Worm (Caenorhabditis elegans) whole organism, late embryonic: Measurements from ENCODE around the gene sre-32.

Experiments used
- C08G9.2 ChIP-seq: sonication (generic microtip); optimal IDR thresholded peaks from 2 replicates; lab custom pipeline; 2016; ENCODE audit warnings: mild to moderate bottlenecking, missing genetic modification characterization, moderate library complexity, missing compliant biosample characterization
- K02D7.2 ChIP-seq: sonication (generic microtip); optimal IDR thresholded peaks from 2 replicates; lab custom pipeline; 2017; ENCODE audit warnings: mild to moderate bottlenecking, missing genetic modification characterization, missing compliant biosample characterization
- T23F11.4 ChIP-seq: fragments of 200-800 bp; sonication (Bioruptor generic); optimal IDR thresholded peaks from 2 replicates; lab custom pipeline; 2018; ENCODE audit warnings: mild to moderate bottlenecking, missing genetic modification characterization, missing compliant biosample characterization
- Y22D7AL.16 ChIP-seq: sonication (generic microtip); optimal IDR thresholded peaks from 2 replicates; lab custom pipeline; 2016; ENCODE audit warnings: missing genetic modification characterization, missing compliant biosample characterization
- ceh-14 ChIP-seq: sonication (generic microtip); optimal IDR thresholded peaks from 2 replicates; lab custom pipeline; 2016; ENCODE audit warnings: missing genotype, missing genetic modification characterization, missing compliant biosample characterization
- ceh-18 ChIP-seq: sonication (generic microtip); optimal IDR thresholded peaks from 2 replicates; lab custom pipeline; 2016; ENCODE audit warnings: missing genetic modification characterization, missing compliant biosample characterization
- ceh-22 ChIP-seq: sonication (generic microtip); optimal IDR thresholded peaks from 2 replicates; lab custom pipeline; 2017; ENCODE audit warnings: missing biosample characterization, missing genetic modification characterization
- ceh-24 ChIP-seq: sonication (generic microtip); optimal IDR thresholded peaks from 2 replicates; lab custom pipeline; 2016; ENCODE audit warnings: mild to moderate bottlenecking, missing genetic modification characterization, missing compliant biosample characterization
- ceh-30 ChIP-seq: fragments of 150-350 bp; optimal IDR thresholded peaks from 2 replicates; lab custom pipeline; 2014; ENCODE audit warnings: missing biosample characterization, missing genetic modification characterization
- ceh-31 ChIP-seq: sonication (generic microtip); optimal IDR thresholded peaks from 2 replicates; lab custom pipeline; 2016; ENCODE audit warnings: missing genetic modification characterization, missing compliant biosample characterization
- ceh-34 ChIP-seq: sonication (generic microtip); optimal IDR thresholded peaks from 2 replicates; lab custom pipeline; 2016; ENCODE audit warnings: mild to moderate bottlenecking, missing genetic modification characterization, missing compliant biosample characterization
- ceh-6 ChIP-seq: fragments of 200-800 bp; sonication (Bioruptor generic); optimal IDR thresholded peaks from 2 replicates; lab custom pipeline; 2018; ENCODE audit warnings: mild to moderate bottlenecking, missing genetic modification characterization, missing compliant biosample characterization
- che-1 ChIP-seq: sonication (generic microtip); optimal IDR thresholded peaks from 2 replicates; lab custom pipeline; 2016; ENCODE audit warnings: mild to moderate bottlenecking, missing genetic modification characterization, missing compliant biosample characterization
- dve-1 ChIP-seq: sonication (generic microtip); optimal IDR thresholded peaks from 2 replicates; lab custom pipeline; 2017; ENCODE audit warnings: antibody characterized with exemption, mild to moderate bottlenecking, missing genetic modification characterization, missing compliant biosample characterization
- elt-2 ChIP-seq: sonication (generic microtip); optimal IDR thresholded peaks from 2 replicates; lab custom pipeline; 2016; ENCODE audit warnings: missing genetic modification reagents, missing genetic modification characterization, missing compliant biosample characterization
- elt-4 ChIP-seq: sonication (generic microtip); optimal IDR thresholded peaks from 2 replicates; lab custom pipeline; 2016; ENCODE audit warnings: missing genetic modification characterization, missing compliant biosample characterization
- ets-4 ChIP-seq: sonication (generic microtip); optimal IDR thresholded peaks from 2 replicates; lab custom pipeline; 2016; ENCODE audit warnings: missing genetic modification characterization, missing compliant biosample characterization
- eyg-1 ChIP-seq: sonication (generic microtip); optimal IDR thresholded peaks from 2 replicates; lab custom pipeline; 2016; ENCODE audit warnings: missing genotype, missing genetic modification characterization, missing compliant biosample characterization
- fax-1 ChIP-seq: sonication (generic microtip); optimal IDR thresholded peaks from 2 replicates; lab custom pipeline; 2016; ENCODE audit warnings: missing genotype, missing genetic modification characterization, missing compliant biosample characterization
- fkh-6 ChIP-seq: sonication (generic microtip); optimal IDR thresholded peaks from 2 replicates; lab custom pipeline; 2016; ENCODE audit warnings: missing genetic modification characterization, missing compliant biosample characterization
- gmeb-2 ChIP-seq: sonication (generic microtip); optimal IDR thresholded peaks from 2 replicates; lab custom pipeline; 2016; ENCODE audit warnings: missing genetic modification characterization, inconsistent platforms, missing compliant biosample characterization
- hlh-13 ChIP-seq: fragments of 200-800 bp; sonication (Bioruptor generic); optimal IDR thresholded peaks from 2 replicates; lab custom pipeline; 2018; ENCODE audit warnings: mild to moderate bottlenecking, missing genetic modification characterization, missing compliant biosample characterization
- hlh-15 ChIP-seq: sonication (generic microtip); optimal IDR thresholded peaks from 2 replicates; lab custom pipeline; 2016; ENCODE audit warnings: missing genetic modification characterization, missing compliant biosample characterization
- hlh-30 ChIP-seq: sonication (generic microtip); optimal IDR thresholded peaks from 2 replicates; lab custom pipeline; 2017; ENCODE audit warnings: antibody characterized with exemption, missing genetic modification characterization, missing compliant biosample characterization; ENCODE audit not compliant: insufficient read depth
- hlh-8 ChIP-seq: sonication (generic microtip); optimal IDR thresholded peaks from 2 replicates; lab custom pipeline; 2016; ENCODE audit warnings: missing genotype, missing genetic modification characterization, missing compliant biosample characterization
- lim-6 ChIP-seq: sonication (generic microtip); optimal IDR thresholded peaks from 2 replicates; lab custom pipeline; 2016; ENCODE audit warnings: missing genetic modification characterization, missing compliant biosample characterization
- lin-11 ChIP-seq: fragments of 200-800 bp; sonication (Bioruptor generic); optimal IDR thresholded peaks from 2 replicates; lab custom pipeline; 2018; ENCODE audit warnings: mild to moderate bottlenecking, missing genetic modification characterization, missing compliant biosample characterization
- madf-2 ChIP-seq: sonication (generic microtip); optimal IDR thresholded peaks from 2 replicates; lab custom pipeline; 2017; ENCODE audit warnings: missing genetic modification characterization, missing compliant biosample characterization
- mec-3 ChIP-seq: sonication (generic microtip); optimal IDR thresholded peaks from 2 replicates; lab custom pipeline; 2016; ENCODE audit warnings: borderline replicate concordance, missing genetic modification characterization, missing compliant biosample characterization
- pag-3 ChIP-seq: sonication (generic microtip); optimal IDR thresholded peaks from 2 replicates; lab custom pipeline; 2016; ENCODE audit warnings: missing compliant biosample characterization, missing genetic modification characterization, borderline replicate concordance
- pat-9 ChIP-seq: fragments of 200-800 bp; sonication (Bioruptor generic); optimal IDR thresholded peaks from 2 replicates; lab custom pipeline; 2018; ENCODE audit warnings: mild to moderate bottlenecking, missing genetic modification characterization, moderate library complexity, missing compliant biosample characterization
- pha-2 ChIP-seq: sonication (generic microtip); optimal IDR thresholded peaks from 2 replicates; lab custom pipeline; 2017; ENCODE audit warnings: mild to moderate bottlenecking, missing genetic modification characterization, missing compliant biosample characterization
- pqm-1 ChIP-seq: sonication (generic microtip); optimal IDR thresholded peaks from 2 replicates; lab custom pipeline; 2016; ENCODE audit warnings: missing genetic modification characterization, missing compliant biosample characterization
- pros-1 ChIP-seq: fragments of 150-350 bp; optimal IDR thresholded peaks from 2 replicates; lab custom pipeline; 2014; ENCODE audit warnings: missing biosample characterization, missing genetic modification reagents, missing genetic modification characterization
- ref-2 ChIP-seq: sonication (generic microtip); optimal IDR thresholded peaks from 2 replicates; lab custom pipeline; 2016; ENCODE audit warnings: missing genetic modification characterization, missing compliant biosample characterization
- rnt-1 ChIP-seq: sonication (generic microtip); optimal IDR thresholded peaks from 2 replicates; lab custom pipeline; 2016; ENCODE audit warnings: missing genetic modification characterization, missing compliant biosample characterization
- sox-4 ChIP-seq: sonication (generic microtip); optimal IDR thresholded peaks from 2 replicates; lab custom pipeline; 2017; ENCODE audit warnings: mild to moderate bottlenecking, missing genetic modification characterization, inconsistent platforms, missing compliant biosample characterization
- tbx-2 ChIP-seq: sonication (generic microtip); optimal IDR thresholded peaks from 2 replicates; lab custom pipeline; 2016; ENCODE audit warnings: missing genetic modification characterization, missing compliant biosample characterization
- ttx-3 ChIP-seq: sonication (generic microtip); optimal IDR thresholded peaks from 2 replicates; lab custom pipeline; 2016; ENCODE audit warnings: missing genetic modification reagents, missing genetic modification characterization, missing compliant biosample characterization
- unc-42 ChIP-seq: sonication (generic microtip); optimal IDR thresholded peaks from 2 replicates; lab custom pipeline; 2016; ENCODE audit warnings: missing genotype, missing genetic modification characterization, missing compliant biosample characterization
- unc-86 ChIP-seq: sonication (generic microtip); optimal IDR thresholded peaks from 2 replicates; lab custom pipeline; 2016; ENCODE audit warnings: missing genetic modification characterization, missing compliant biosample characterization
- ztf-16 ChIP-seq: sonication (generic microtip); optimal IDR thresholded peaks from 2 replicates; lab custom pipeline; 2017; ENCODE audit warnings: missing genetic modification characterization, missing compliant biosample characterization

sre-32 gene

DNA sequence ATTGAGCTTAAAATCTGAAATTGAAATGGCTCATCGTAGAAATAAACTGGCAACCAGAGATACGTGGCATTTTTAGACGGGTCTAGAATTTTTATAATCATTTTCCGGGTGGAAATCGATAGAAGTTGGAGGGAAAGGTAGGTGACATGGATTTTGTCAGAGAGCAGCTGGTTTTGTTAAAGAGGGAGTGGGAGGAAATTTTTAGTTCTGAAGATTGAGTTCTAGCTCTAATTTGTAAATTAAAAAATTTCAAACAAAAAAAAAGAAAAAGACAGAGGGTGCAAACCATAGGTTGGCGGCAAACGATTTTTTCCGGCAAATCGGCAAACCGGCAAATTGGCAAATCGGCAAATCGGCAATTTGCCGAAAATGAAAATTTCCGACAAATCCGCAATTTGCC, at the start of gene sre-32:
Gene sre-32 (minus strand): TSS at position 101 of the 400 bp plus-strand sequence.
- TF ChIP-seq madf-2 (tag; lab: Kevin White, UChicago) (no peak), ref-2 (tag; lab: Kevin White, UChicago) (no peak), mec-3 (tag; lab: Kevin White, UChicago) (no peak), T23F11.4 (no peak), eyg-1 (no peak), gmeb-2 (tag; lab: Kevin White, UChicago) (no peak), pat-9 (no peak), elt-2 (no peak), fax-1 (tag; lab: Kevin White, UChicago) (no peak), dve-1 (tag; lab: Kevin White, UChicago) (no peak), elt-4 (tag; lab: Kevin White, UChicago) (no peak), ttx-3 (tag; lab: Kevin White, UChicago) (no peak), Y22D7AL.16 (tag; lab: Kevin White, UChicago) (no peak)
- TF ChIP-seq, all 69 proteins: peak for 0

DNA sequence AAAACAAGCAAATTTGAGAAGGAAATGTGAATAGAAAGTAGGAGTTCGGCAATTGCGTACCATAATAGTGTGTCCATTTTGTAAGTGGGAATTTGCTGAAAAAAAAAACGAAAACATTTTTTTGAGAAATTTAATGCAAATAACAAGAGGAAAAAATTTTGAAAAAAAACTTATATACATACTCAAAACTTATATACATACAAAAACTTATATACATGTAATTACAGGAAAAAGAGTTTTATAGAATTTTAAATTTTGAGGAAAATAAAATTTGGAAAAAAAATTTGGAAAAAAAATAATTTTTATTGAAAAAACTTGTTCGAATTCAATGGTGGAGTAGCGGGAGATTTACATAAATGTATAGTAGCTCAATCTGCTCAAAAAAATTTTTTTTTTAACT, 46.3 kb upstream of the sre-32 start, which contains the start of gene ador-1:
Gene ador-1 (minus strand): TSS at position 101 of the 400 bp plus-strand sequence.
- TF ChIP-seq ceh-18 (tag; lab: Kevin White, UChicago) = no peak
- TF ChIP-seq, all 69 proteins: peak for 0

DNA sequence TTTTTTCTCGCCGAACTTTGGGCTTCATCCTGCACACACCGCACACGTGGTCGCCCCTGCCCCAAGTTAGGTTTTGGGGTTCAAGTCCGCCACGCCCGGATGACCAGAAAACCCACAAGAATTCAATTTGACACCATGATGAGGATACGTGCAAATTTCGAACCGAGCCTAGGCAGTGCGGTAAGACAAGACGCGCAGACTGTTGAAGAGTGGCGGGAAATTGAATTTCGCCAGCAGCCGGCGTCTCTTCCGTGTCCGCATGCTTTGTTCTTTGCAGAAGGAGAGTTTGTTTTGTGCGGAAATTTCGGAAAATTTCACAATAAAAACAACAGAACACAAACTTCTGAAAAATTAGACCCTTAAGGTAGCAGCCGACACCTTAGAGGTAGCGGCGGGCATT, 43.4 kb upstream of the sre-32 start:
- TF ChIP-seq unc-42 (peak; percentile 92), ceh-31 (tag; lab: Kevin White, UChicago) (no peak), ceh-30 (tag; lab: Kevin White, UChicago) (no peak), hlh-8 (no peak)

DNA sequence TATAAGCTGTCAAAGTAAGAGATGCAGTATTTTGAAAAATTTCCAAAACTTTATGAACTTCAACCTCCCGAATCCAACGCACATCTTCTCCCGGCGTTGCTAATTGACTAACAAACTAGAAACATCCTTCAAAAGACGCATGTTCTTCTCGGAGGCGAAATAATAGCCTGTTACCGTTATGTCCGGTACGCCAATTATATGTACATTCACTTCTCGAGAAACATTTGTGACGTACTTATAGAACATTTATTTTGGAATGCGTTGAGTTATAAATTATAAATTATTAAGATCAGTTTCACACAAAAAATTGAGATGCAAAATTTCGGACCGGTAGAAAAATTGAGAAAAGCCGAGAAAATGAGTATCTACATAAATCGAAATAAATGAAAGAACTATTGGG, 40.4 kb upstream of the sre-32 start, which contains the start of gene T21B4.3:
Gene T21B4.3 (minus strand): TSS at position 101 of the 400 bp plus-strand sequence.
- no peak for TF ChIP-seq rnt-1 (tag; lab: Kevin White, UChicago)
- no peak for TF ChIP-seq elt-2
- no peak for TF ChIP-seq ceh-31 (tag; lab: Kevin White, UChicago)
- no peak for TF ChIP-seq madf-2 (tag; lab: Kevin White, UChicago)
- no peak for TF ChIP-seq ref-2 (tag; lab: Kevin White, UChicago)
- TF ChIP-seq pqm-1 = no peak
- no peak for TF ChIP-seq hlh-30 (tag; lab: Kevin White, UChicago)
- no peak for TF ChIP-seq Y22D7AL.16 (tag; lab: Kevin White, UChicago)
- TF ChIP-seq lin-11 (tag; lab: Kevin White, UChicago) = no peak
- TF ChIP-seq ceh-14 (tag; lab: Kevin White, UChicago) = no peak

DNA sequence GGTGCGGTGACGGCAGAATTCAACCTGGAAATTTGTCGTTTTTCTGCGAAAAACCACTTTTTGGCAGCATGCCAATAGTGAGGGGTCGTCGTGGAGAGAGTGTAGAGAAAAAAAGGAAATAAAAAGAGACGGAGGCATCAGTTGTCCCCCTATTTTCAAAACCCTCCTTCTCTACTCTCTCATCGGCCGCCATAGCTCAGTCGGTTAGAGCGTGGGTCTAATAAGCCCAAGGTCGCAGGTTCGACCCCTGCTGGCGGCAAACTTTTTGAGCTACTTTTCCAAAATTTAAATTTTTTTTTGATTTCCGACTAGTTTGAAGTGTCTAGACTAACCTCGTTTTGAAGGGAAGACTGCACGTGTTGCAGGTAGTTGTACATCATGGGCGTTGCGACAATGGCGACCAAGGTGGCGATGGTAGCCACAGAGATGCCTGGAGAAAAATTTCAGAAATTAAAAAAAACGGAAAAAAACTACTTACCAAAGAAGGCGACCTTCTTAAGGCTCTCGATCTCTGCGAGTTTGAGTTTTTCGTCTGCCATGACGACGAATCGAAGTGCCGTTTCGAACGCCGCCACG, 38.1 kb upstream of the sre-32 start, which contains the start of gene col-85:
Gene col-85 (minus strand): TSS at position 540 of the 576 bp plus-strand sequence.
- TF ChIP-seq hlh-13 (GFP tag; lab: Kevin White, UChicago) = peak; percentile 94
- TF ChIP-seq pat-9 = peak; percentile 94
- peak; percentile 46 for TF ChIP-seq hlh-30 (tag; lab: Kevin White, UChicago)
- TF ChIP-seq rnt-1 (tag; lab: Kevin White, UChicago) = peak; percentile 89
- peak; percentile 92 for TF ChIP-seq ceh-34 (tag; lab: Kevin White, UChicago)
- peak; percentile 84 for TF ChIP-seq unc-86 (tag; lab: Kevin White, UChicago)
- TF ChIP-seq ceh-6 (GFP tag; lab: Kevin White, UChicago) = peak; percentile 91
- peak; percentile 86 for TF ChIP-seq pqm-1
- peak; percentile 88 for TF ChIP-seq fax-1 (tag; lab: Kevin White, UChicago)
- peak; percentile 92 for TF ChIP-seq tbx-2 (tag; lab: Kevin White, UChicago)
- TF ChIP-seq ceh-24 (tag; lab: Kevin White, UChicago) = peak; percentile 90
- peak; percentile 87 for TF ChIP-seq C08G9.2
- peak; percentile 84 for TF ChIP-seq unc-42
- TF ChIP-seq pha-2 = peak; percentile 94
- TF ChIP-seq sox-4 (tag; lab: Kevin White, UChicago) = peak; percentile 97
- TF ChIP-seq che-1 (tag; lab: Kevin White, UChicago) = peak; percentile 93
- peak; percentile 86 for TF ChIP-seq ceh-31 (tag; lab: Kevin White, UChicago)
- TF ChIP-seq ceh-22 (tag; lab: Kevin White, UChicago) = no peak
- TF ChIP-seq K02D7.2 (tag; lab: Kevin White, UChicago) = peak; percentile 95
- TF ChIP-seq ztf-16 = peak; percentile 95
- peak; percentile 78 for TF ChIP-seq ets-4 (tag; lab: Kevin White, UChicago)
- peak; percentile 3 for TF ChIP-seq ceh-30 (tag; lab: Kevin White, UChicago)
- TF ChIP-seq dve-1 (tag; lab: Kevin White, UChicago) = peak; percentile 81
- TF ChIP-seq pros-1 (tag; lab: Kevin White, UChicago) = no peak
- peak; percentile 89 for TF ChIP-seq pag-3 (tag; lab: Kevin White, UChicago)
- TF ChIP-seq lim-6 = peak; percentile 84
- peak; percentile 92 for TF ChIP-seq ttx-3 (tag; lab: Kevin White, UChicago)
- peak; percentile 95 for TF ChIP-seq fkh-6 (tag; lab: Kevin White, UChicago)
- TF ChIP-seq hlh-15 = peak; percentile 91
- TF ChIP-seq T23F11.4 = peak; percentile 97
